Fruit fly (Drosophila melanogaster): ENCODE measurements around the gene CG32137.

dm6 chr3L:13923332-13924272 lies 15.4 kb upstream of the CG32137 start:
- TF ChIP-seq cnc (optimal IDR thresholded peaks at IDR 0.05) (no peak), Hr96 (GFP tag; optimal IDR thresholded peaks at IDR 0.05) (no peak), bab1 (GFP tag; optimal IDR thresholded peaks at IDR 0.05) (peak; percentile 6), CG33017 (tag; optimal IDR thresholded peaks at IDR 0.05) (no peak)

Data from whole organism, adult.